Fruit fly (Drosophila melanogaster) whole organism, prepupa: ENCODE measurements around the gene Rpn12.

Experiments
- Blimp-1 ChIP-seq: fragments of 200-800 bp; sonication (Bioruptor generic); optimal IDR thresholded peaks from 3 replicates; lab custom pipeline; 2017; ENCODE audit warnings: missing biosample characterization, missing genetic modification characterization, mild to moderate bottlenecking, moderate library complexity, missing genetic modification reagents
- CG10631 ChIP-seq: fragments of 200-800 bp; sonication (Bioruptor generic); optimal IDR thresholded peaks from 2 replicates; lab custom pipeline; 2016; ENCODE audit warnings: missing biosample characterization, missing genetic modification characterization
- CG15336 ChIP-seq: fragments of 200-800 bp; sonication (Bioruptor generic); IDR thresholded peaks from 2 replicates; pipeline ENCODE4 v1.3.6; 2022; ENCODE audit warnings: missing biosample characterization, missing genetic modification characterization
- CG1621 ChIP-seq: fragments of 200-800 bp; sonication (Bioruptor generic); optimal IDR thresholded peaks from 3 replicates; lab custom pipeline; 2018; ENCODE audit warnings: missing biosample characterization, mild to moderate bottlenecking, missing genetic modification characterization
- CG16779 ChIP-seq: fragments of 200-800 bp; sonication (Bioruptor generic); optimal IDR thresholded peaks from 3 replicates; lab custom pipeline; 2017; ENCODE audit warnings: missing biosample characterization, mild to moderate bottlenecking, missing genetic modification characterization
- CG3032 ChIP-seq: fragments of 200-800 bp; optimal IDR thresholded peaks from 2 replicates; lab custom pipeline; 2019; ENCODE audit warnings: missing biosample characterization, mild to moderate bottlenecking, missing genetic modification characterization, moderate library complexity
- CG31627 ChIP-seq: fragments of 200-800 bp; sonication (Bioruptor generic); optimal IDR thresholded peaks from 3 replicates; lab custom pipeline; 2016; ENCODE audit warnings: missing biosample characterization, missing genetic modification characterization
- CG32006 ChIP-seq: fragments of 200-800 bp; sonication (Bioruptor generic); optimal IDR thresholded peaks from 3 replicates; lab custom pipeline; 2017; ENCODE audit warnings: missing biosample characterization, mild to moderate bottlenecking, missing genetic modification characterization
- CG34406 ChIP-seq: fragments of 200-800 bp; sonication (Bioruptor generic); optimal IDR thresholded peaks from 3 replicates; lab custom pipeline; 2016; ENCODE audit warnings: missing biosample characterization, missing genetic modification characterization
- CG3919 ChIP-seq: fragments of 200-800 bp; sonication (Bioruptor generic); optimal IDR thresholded peaks from 3 replicates; lab custom pipeline; 2016; ENCODE audit warnings: missing biosample characterization, missing genetic modification characterization
- CG6163 ChIP-seq: fragments of 200-800 bp; sonication (Bioruptor generic); IDR thresholded peaks from 3 replicates; pipeline ENCODE4 v1.3.6; 2022; ENCODE audit warnings: missing biosample characterization, missing genetic modification characterization
- CG6276 ChIP-seq: fragments of 200-800 bp; sonication (Bioruptor generic); optimal IDR thresholded peaks from 2 replicates; lab custom pipeline; 2017; ENCODE audit warnings: missing biosample characterization, mild to moderate bottlenecking, missing genetic modification characterization
- CG6792 ChIP-seq: fragments of 200-800 bp; sonication (Bioruptor generic); optimal IDR thresholded peaks from 3 replicates; lab custom pipeline; 2016; ENCODE audit warnings: missing biosample characterization, missing genetic modification characterization
- CG6808 ChIP-seq: fragments of 200-800 bp; sonication (Bioruptor generic); optimal IDR thresholded peaks from 3 replicates; lab custom pipeline; 2017; ENCODE audit warnings: missing biosample characterization, missing genetic modification characterization, mild to moderate bottlenecking, moderate library complexity, missing genetic modification reagents
- CG6854 ChIP-seq: fragments of 200-800 bp; sonication (Bioruptor generic); optimal IDR thresholded peaks from 2 replicates; lab custom pipeline; 2017; ENCODE audit warnings: missing biosample characterization, mild to moderate bottlenecking, missing genetic modification characterization
- CG7368 ChIP-seq: fragments of 200-800 bp; sonication (Bioruptor generic); optimal IDR thresholded peaks from 3 replicates; lab custom pipeline; 2016; ENCODE audit warnings: missing biosample characterization, missing genetic modification characterization
- CG8319 ChIP-seq: fragments of 200-800 bp; sonication (Bioruptor generic); optimal IDR thresholded peaks from 3 replicates; lab custom pipeline; 2016; ENCODE audit warnings: missing biosample characterization, missing genetic modification characterization
- CG8632 ChIP-seq: fragments of 200-800 bp; sonication (Bioruptor generic); optimal IDR thresholded peaks from 3 replicates; lab custom pipeline; 2016; ENCODE audit warnings: missing biosample characterization, missing genetic modification characterization
- Eip75B ChIP-seq: fragments of 200-800 bp; sonication (Bioruptor generic); optimal IDR thresholded peaks from 3 replicates; lab custom pipeline; 2016; ENCODE audit warnings: missing biosample characterization, missing genetic modification characterization
- Eip78C ChIP-seq: fragments of 200-800 bp; sonication (Bioruptor generic); peaks from one replicate; lab custom pipeline; 2016; ENCODE audit warnings: missing biosample characterization, missing genetic modification characterization
- Eip93F ChIP-seq: fragments of 200-800 bp; sonication (Bioruptor generic); optimal IDR thresholded peaks from 2 replicates; lab custom pipeline; 2016; ENCODE audit warnings: missing biosample characterization, mild to moderate bottlenecking, missing genetic modification characterization
- Ets96B ChIP-seq: fragments of 200-800 bp; optimal IDR thresholded peaks from 2 replicates; lab custom pipeline; 2019; ENCODE audit warnings: missing biosample characterization, mild to moderate bottlenecking, missing genetic modification characterization, moderate library complexity
- Gug ChIP-seq: fragments of 200-800 bp; sonication (Bioruptor generic); IDR thresholded peaks from 2 replicates; pipeline ENCODE4 v1.3.6; 2022; ENCODE audit warnings: missing biosample characterization, missing genetic modification characterization
- Hr38 ChIP-seq: sonication (Bioruptor generic); optimal IDR thresholded peaks from 2 replicates; lab custom pipeline; 2016; ENCODE audit warnings: missing biosample characterization, missing genetic modification characterization
- Hr39 ChIP-seq: fragments of 200-800 bp; sonication (Bioruptor generic); optimal IDR thresholded peaks from 2 replicates; lab custom pipeline; 2016; ENCODE audit warnings: missing biosample characterization, missing genetic modification characterization
- Hr4 ChIP-seq: fragments of 200-800 bp; sonication (Bioruptor generic); optimal IDR thresholded peaks from 3 replicates; lab custom pipeline; 2016; ENCODE audit warnings: missing biosample characterization, missing genetic modification characterization
- Lpt ChIP-seq: fragments of 200-800 bp; sonication (Bioruptor generic); optimal IDR thresholded peaks from 3 replicates; lab custom pipeline; 2016; ENCODE audit warnings: missing biosample characterization, missing genetic modification characterization
- Met ChIP-seq: fragments of 200-800 bp; sonication (Bioruptor generic); optimal IDR thresholded peaks from 3 replicates; lab custom pipeline; 2016; ENCODE audit warnings: missing biosample characterization, missing genetic modification characterization
- OdsH ChIP-seq: fragments of 200-800 bp; sonication (Bioruptor generic); optimal IDR thresholded peaks from 3 replicates; lab custom pipeline; 2016; ENCODE audit warnings: missing biosample characterization, missing genetic modification characterization
- Smox ChIP-seq: fragments of 200-800 bp; sonication (Bioruptor generic); optimal IDR thresholded peaks from 3 replicates; lab custom pipeline; 2016; ENCODE audit warnings: missing biosample characterization, missing genetic modification characterization
- Sox102F ChIP-seq: fragments of 200-800 bp; sonication (Bioruptor generic); optimal IDR thresholded peaks from 2 replicates; lab custom pipeline; 2016; ENCODE audit warnings: missing biosample characterization, mild to moderate bottlenecking, missing genetic modification characterization
- Sox14 ChIP-seq: fragments of 200-800 bp; sonication (Bioruptor generic); optimal IDR thresholded peaks from 3 replicates; lab custom pipeline; 2016; ENCODE audit warnings: missing biosample characterization, missing genetic modification characterization
- Sox15 ChIP-seq: fragments of 200-800 bp; sonication (Bioruptor generic); optimal IDR thresholded peaks from 3 replicates; lab custom pipeline; 2016; ENCODE audit warnings: missing biosample characterization, missing genetic modification characterization
- achi ChIP-seq: fragments of 200-800 bp; sonication (Bioruptor generic); optimal IDR thresholded peaks from 3 replicates; lab custom pipeline; 2016; ENCODE audit warnings: missing biosample characterization, missing genetic modification characterization
- acj6 ChIP-seq: fragments of 200-800 bp; sonication (Bioruptor generic); optimal IDR thresholded peaks from 3 replicates; lab custom pipeline; 2016; ENCODE audit warnings: missing biosample characterization, missing genetic modification characterization
- cyc ChIP-seq: fragments of 200-800 bp; sonication (Bioruptor generic); optimal IDR thresholded peaks from 3 replicates; lab custom pipeline; 2016; ENCODE audit warnings: missing biosample characterization, missing genetic modification characterization
- dac ChIP-seq: fragments of 200-800 bp; sonication (Bioruptor generic); optimal IDR thresholded peaks from 2 replicates; lab custom pipeline; 2017; ENCODE audit warnings: missing biosample characterization, mild to moderate bottlenecking, missing genetic modification characterization
- dsx ChIP-seq: fragments of 200-800 bp; optimal IDR thresholded peaks from 3 replicates; lab custom pipeline; 2019; ENCODE audit warnings: missing biosample characterization, mild to moderate bottlenecking, missing genetic modification characterization, moderate library complexity; ENCODE audit not compliant: poor library complexity, severe bottlenecking
- esn ChIP-seq: fragments of 200-800 bp; sonication (Bioruptor generic); optimal IDR thresholded peaks from 2 replicates; lab custom pipeline; 2016; ENCODE audit warnings: missing biosample characterization, mild to moderate bottlenecking, missing genetic modification characterization, moderate library complexity
- fd85E ChIP-seq: fragments of 200-800 bp; sonication (Bioruptor generic); optimal IDR thresholded peaks from 3 replicates; lab custom pipeline; 2016; ENCODE audit warnings: missing biosample characterization, missing genetic modification characterization
- fkh ChIP-seq: fragments of 200-800 bp; sonication (Bioruptor generic); optimal IDR thresholded peaks from 3 replicates; lab custom pipeline; 2017; ENCODE audit warnings: missing biosample characterization, mild to moderate bottlenecking, missing genetic modification characterization, moderate library complexity
- lz ChIP-seq: fragments of 200-800 bp; sonication (Bioruptor generic); optimal IDR thresholded peaks from 3 replicates; lab custom pipeline; 2016; ENCODE audit warnings: missing biosample characterization, missing genetic modification characterization
- net ChIP-seq: fragments of 200-800 bp; sonication (Bioruptor generic); optimal IDR thresholded peaks from 3 replicates; lab custom pipeline; 2016; ENCODE audit warnings: missing biosample characterization, missing genetic modification characterization
- pdm3 ChIP-seq: fragments of 200-800 bp; sonication (Bioruptor generic); optimal IDR thresholded peaks from 3 replicates; lab custom pipeline; 2016; ENCODE audit warnings: missing biosample characterization, missing genetic modification characterization
- ss ChIP-seq, 2 experiments: fragments of 200-800 bp; sonication (Bioruptor generic); optimal IDR thresholded peaks; 2 replicates in 1 of 2; 3 replicates in 1 of 2; lab custom pipeline; 2017 to 2018; ENCODE audit warnings: mild to moderate bottlenecking in 2 of 2, missing biosample characterization in 2 of 2, missing genetic modification characterization in 2 of 2, moderate library complexity in 1 of 2
- svp ChIP-seq: fragments of 200-800 bp; sonication (Bioruptor generic); peaks from one replicate; lab custom pipeline; 2016; ENCODE audit warnings: missing biosample characterization, missing genetic modification characterization
- topi ChIP-seq: fragments of 200-800 bp; sonication (Bioruptor generic); optimal IDR thresholded peaks from 3 replicates; lab custom pipeline; 2016; ENCODE audit warnings: missing biosample characterization, missing genetic modification characterization
- vri ChIP-seq: fragments of 200-800 bp; sonication (Bioruptor generic); optimal IDR thresholded peaks from 3 replicates; lab custom pipeline; 2016; ENCODE audit warnings: missing biosample characterization, mild to moderate bottlenecking, missing genetic modification characterization

The Rpn12 gene

DNA sequence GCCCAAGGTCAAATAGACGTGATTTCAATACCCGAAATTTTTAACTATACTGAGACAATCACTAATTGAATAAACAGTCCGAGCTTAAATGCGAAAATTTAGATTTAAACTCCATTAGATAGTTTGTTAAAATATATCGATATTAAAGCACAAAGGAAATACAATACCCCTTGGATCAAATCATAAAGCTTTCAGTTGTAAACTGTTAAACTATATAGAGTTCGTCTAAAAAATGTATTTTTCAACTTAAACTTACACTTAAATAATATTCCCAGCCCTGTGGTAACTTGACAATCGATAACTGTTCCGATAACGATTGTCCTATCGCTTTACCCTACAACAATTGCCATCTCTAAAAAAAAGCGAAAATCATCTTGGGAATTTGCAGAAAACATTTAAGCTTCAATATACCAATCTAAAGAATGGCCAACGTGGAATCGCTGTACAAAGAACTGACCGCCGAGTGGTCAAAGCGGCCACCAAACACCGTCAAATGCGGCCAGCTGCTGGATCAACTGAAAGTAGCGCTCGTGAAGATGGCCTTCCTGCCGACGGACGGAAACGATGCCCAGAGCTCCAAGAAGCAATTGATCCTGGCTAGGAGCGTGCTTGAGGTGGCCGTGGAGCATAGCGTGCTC is at the start of gene Rpn12:
TSS of gene Rpn12 (plus strand) at position 351 of the 638 bp plus-strand sequence.
- no peak for TF ChIP-seq CG7368 (GFP tag; lab: Kevin White, UChicago)
- peak; percentile 80 for TF ChIP-seq Eip78C (GFP tag; lab: Kevin White, UChicago)
- TF ChIP-seq CG31627 (GFP tag; lab: Kevin White, UChicago) = peak; percentile 33
- 0 out of 2 replicates have a peak, but pooled peaks have one; percentile 12 for TF ChIP-seq CG15336 (GFP tag; lab: Robert Waterston, UW)
- no peak for TF ChIP-seq Sox102F (GFP tag; lab: Kevin White, UChicago)
- TF ChIP-seq Eip75B (GFP tag; lab: Kevin White, UChicago) = peak; percentile 37
- TF ChIP-seq CG32006 (GFP tag; lab: Kevin White, UChicago) = peak; percentile 20
- no peak for TF ChIP-seq CG6854 (GFP tag; lab: Kevin White, UChicago)
- peak; percentile 38 for TF ChIP-seq CG3032 (tag; lab: Kevin White, UChicago)
- no peak for TF ChIP-seq CG6808
- TF ChIP-seq net (GFP tag; lab: Kevin White, UChicago) = no peak
- no peak for TF ChIP-seq CG1621 (tag; lab: Kevin White, UChicago)
- no peak for TF ChIP-seq Hr38 (GFP tag; lab: Kevin White, UChicago)
- no peak for TF ChIP-seq CG3919
- no peak for TF ChIP-seq Smox (GFP tag; lab: Kevin White, UChicago)
- no peak for TF ChIP-seq CG16779 (tag; lab: Kevin White, UChicago)
- TF ChIP-seq Hr39 (GFP tag; lab: Kevin White, UChicago) = peak; percentile 45
- no peak for TF ChIP-seq Sox15 (GFP tag; lab: Kevin White, UChicago)
- TF ChIP-seq cyc (GFP tag; lab: Kevin White, UChicago) = peak; percentile 42
- peak; percentile 47 for TF ChIP-seq esn (GFP tag; lab: Kevin White, UChicago)
- TF ChIP-seq Met (GFP tag; lab: Kevin White, UChicago) = peak; percentile 38
- peak; percentile 12 for TF ChIP-seq CG8632 (GFP tag; lab: Kevin White, UChicago)
- no peak for TF ChIP-seq ss (GFP tag; optimal IDR thresholded peaks at IDR 0.05; lab: Kevin White, UChicago)
- peak; percentile 3 for TF ChIP-seq dsx (GFP tag; lab: Kevin White, UChicago)
- peak; percentile 17 for TF ChIP-seq Ets96B
- TF ChIP-seq CG34406 (GFP tag; lab: Kevin White, UChicago) = peak; percentile 2
- TF ChIP-seq Gug = 0 out of 2 replicates have a peak, but pooled peaks have one; percentile 8
- peak; percentile 41 for TF ChIP-seq CG10631
- TF ChIP-seq acj6 = peak; percentile 8
- peak; percentile 25 for TF ChIP-seq topi
- peak; percentile 53 for TF ChIP-seq lz
- no peak for TF ChIP-seq CG8319 (GFP tag; lab: Kevin White, UChicago)
- TF ChIP-seq dac (GFP tag; lab: Kevin White, UChicago) = no peak
- TF ChIP-seq Sox14 (GFP tag; lab: Kevin White, UChicago) = peak; percentile 45
- TF ChIP-seq fd85E = no peak
- TF ChIP-seq CG6792 (GFP tag; lab: Kevin White, UChicago) = no peak
- TF ChIP-seq OdsH (GFP tag; lab: Kevin White, UChicago) = peak; percentile 23
- TF ChIP-seq Hr4 (GFP tag; lab: Kevin White, UChicago) = peak; percentile 38

DNA sequence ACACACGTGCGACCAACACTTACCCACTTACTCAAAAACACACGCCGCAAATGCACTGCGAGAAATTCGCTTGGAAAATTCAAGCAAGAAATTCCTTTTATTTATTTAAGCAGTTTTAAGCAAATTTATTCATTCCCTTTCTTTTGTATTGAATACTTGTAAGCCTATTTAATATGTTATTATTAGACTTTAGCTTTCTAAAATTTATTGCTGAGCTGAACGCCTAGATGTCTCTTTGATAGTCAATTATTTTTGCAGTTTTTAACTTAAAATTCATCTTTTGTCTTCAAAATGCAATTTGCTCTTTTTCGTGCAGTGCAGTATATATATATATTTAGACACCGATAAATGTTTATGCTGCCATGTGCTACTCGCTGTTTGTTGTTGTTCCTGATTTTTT is 48.9 kb upstream of the Rpn12 start:
- TF ChIP-seq CG8319 (GFP tag; lab: Kevin White, UChicago) = no peak
- no peak for TF ChIP-seq Lpt (GFP tag; lab: Kevin White, UChicago)
- TF ChIP-seq topi = no peak
- peak; percentile 65 for TF ChIP-seq svp (GFP tag; lab: Kevin White, UChicago)
- no peak for TF ChIP-seq esn (GFP tag; lab: Kevin White, UChicago)
- no peak for TF ChIP-seq Sox102F (GFP tag; lab: Kevin White, UChicago)
- TF ChIP-seq Smox (GFP tag; lab: Kevin White, UChicago) = peak; percentile 10
- TF ChIP-seq vri (GFP tag; lab: Kevin White, UChicago) = no peak
- peak; percentile 4 for TF ChIP-seq achi
- TF ChIP-seq CG3919 = peak; percentile 30
- TF ChIP-seq CG6163 = no peak
- peak; percentile 44 for TF ChIP-seq Hr4 (GFP tag; lab: Kevin White, UChicago)
- TF ChIP-seq CG8632 (GFP tag; lab: Kevin White, UChicago) = no peak
- peak; percentile 35 for TF ChIP-seq OdsH (GFP tag; lab: Kevin White, UChicago)
- TF ChIP-seq Blimp-1 = no peak
- TF ChIP-seq fkh (GFP tag; lab: Kevin White, UChicago) = peak; percentile 73
- peak; percentile 54 for TF ChIP-seq CG32006 (GFP tag; lab: Kevin White, UChicago)
- TF ChIP-seq pdm3 = peak; percentile 17
- no peak for TF ChIP-seq Ets96B
- peak; percentile 36 for TF ChIP-seq cyc (GFP tag; lab: Kevin White, UChicago)
- peak; percentile 7 for TF ChIP-seq Sox14 (GFP tag; lab: Kevin White, UChicago)
- peak; percentile 11 for TF ChIP-seq lz
- no peak for TF ChIP-seq net (GFP tag; lab: Kevin White, UChicago)
- TF ChIP-seq CG6276 (GFP tag; lab: Kevin White, UChicago) = no peak
- TF ChIP-seq Hr39 (GFP tag; lab: Kevin White, UChicago) = peak; percentile 6
- TF ChIP-seq Eip78C (GFP tag; lab: Kevin White, UChicago) = peak; percentile 72
- peak; percentile 14 for TF ChIP-seq CG10631
- no peak for TF ChIP-seq Eip93F (GFP tag; lab: Kevin White, UChicago)
